Worm (Caenorhabditis elegans): ENCODE measurements around the gene zip-5.

The zip-5 gene

ce11 chrV:13264245-13264644 is at the start of gene zip-5:
TSS of gene zip-5 (plus strand) at chrV:13264545.
- TF ChIP-seq nhr-12 (tag; optimal IDR thresholded peaks at IDR 0.05) = no peak
- no peak for TF ChIP-seq fos-1 (tag; optimal IDR thresholded peaks at IDR 0.05)

- TF ChIP-seq fkh-10 (GFP tag; optimal IDR thresholded peaks at IDR 0.05) = peak; percentile 54
- no peak for TF ChIP-seq ztf-11 (tag; optimal IDR thresholded peaks at IDR 0.05)
These were observed 43.3 kb upstream of the zip-5 start for ce11 chrV:13221066-13221465.

- TF ChIP-seq tbx-2 (tag; optimal IDR thresholded peaks at IDR 0.05) = no peak
- no peak for TF ChIP-seq ztf-4 (tag; optimal IDR thresholded peaks at IDR 0.05)
- TF ChIP-seq unc-39 (tag; optimal IDR thresholded peaks at IDR 0.05) = no peak
- no peak for TF ChIP-seq pqm-1 (tag; optimal IDR thresholded peaks at IDR 0.05)
- TF ChIP-seq nhr-76 (tag; optimal IDR thresholded peaks at IDR 0.05) = no peak
- no peak for TF ChIP-seq mml-1 (tag; optimal IDR thresholded peaks at IDR 0.05)
- TF ChIP-seq nhr-77 (tag; optimal IDR thresholded peaks at IDR 0.05) = no peak
These were observed 34.8 kb upstream of the zip-5 start for ce11 chrV:13229538-13229937.

- TF ChIP-seq egl-27 (tag; optimal IDR thresholded peaks at IDR 0.05) (no peak), unc-62 (GFP tag; optimal IDR thresholded peaks at IDR 0.05) (no peak), pqm-1 (tag; optimal IDR thresholded peaks at IDR 0.05) (no peak), nhr-25 (tag; optimal IDR thresholded peaks at IDR 0.05) (no peak), mdl-1 (tag; optimal IDR thresholded peaks at IDR 0.05) (no peak), pha-4 (tag; optimal IDR thresholded peaks at IDR 0.05) (no peak), nhr-11 (tag; optimal IDR thresholded peaks at IDR 0.05) (no peak)
These were observed 29.0 kb upstream of the zip-5 start for ce11 chrV:13235313-13235712.

- TF ChIP-seq nhr-76 (tag; optimal IDR thresholded peaks at IDR 0.05) = no peak
These were observed 27.8 kb upstream of the zip-5 start, which contains the start of gene dmd-10 for ce11 chrV:13236507-13236906. TSS of gene dmd-10 (minus strand) at chrV:13236607.

- no peak for TF ChIP-seq daf-12 (tag; optimal IDR thresholded peaks at IDR 0.05)
- TF ChIP-seq ceh-82 (tag; optimal IDR thresholded peaks at IDR 0.05) = no peak
- TF ChIP-seq nhr-77 (tag; optimal IDR thresholded peaks at IDR 0.05) = no peak
- TF ChIP-seq skn-1 (tag; optimal IDR thresholded peaks at IDR 0.05) = no peak
- no peak for TF ChIP-seq nhr-76 (tag; optimal IDR thresholded peaks at IDR 0.05)
- no peak for TF ChIP-seq sea-2 (GFP tag; optimal IDR thresholded peaks at IDR 0.05)
- no peak for TF ChIP-seq ceh-28 (tag; optimal IDR thresholded peaks at IDR 0.05)
- TF ChIP-seq ztf-11 (tag; optimal IDR thresholded peaks at IDR 0.05) = no peak
- no peak for TF ChIP-seq lsy-12 (tag; optimal IDR thresholded peaks at IDR 0.05)
- TF ChIP-seq nhr-12 (tag; optimal IDR thresholded peaks at IDR 0.05) = no peak
- TF ChIP-seq fos-1 (tag; optimal IDR thresholded peaks at IDR 0.05) = no peak
- no peak for TF ChIP-seq ama-1 (optimal IDR thresholded peaks at IDR 0.05)
- no peak for TF ChIP-seq aly-2 (tag; optimal IDR thresholded peaks at IDR 0.05)
- no peak for TF ChIP-seq eor-1 (tag; optimal IDR thresholded peaks at IDR 0.05)
- no peak for TF ChIP-seq nhr-11 (tag; optimal IDR thresholded peaks at IDR 0.05)
- no peak for TF ChIP-seq tbx-2 (tag; optimal IDR thresholded peaks at IDR 0.05)
- no peak for TF ChIP-seq ZK546.5 (tag; optimal IDR thresholded peaks at IDR 0.05)
- no peak for TF ChIP-seq egl-27 (tag; optimal IDR thresholded peaks at IDR 0.05)
- TF ChIP-seq nhr-237 (tag; optimal IDR thresholded peaks at IDR 0.05) = no peak
- TF ChIP-seq nhr-28 (tag; optimal IDR thresholded peaks at IDR 0.05) = no peak
- TF ChIP-seq lin-15B (tag; optimal IDR thresholded peaks at IDR 0.05) = no peak
- peak; percentile 77 for TF ChIP-seq nhr-43 (tag; optimal IDR thresholded peaks at IDR 0.05; ENCODE audit: poor library complexity, severe bottlenecking)
- no peak for TF ChIP-seq egl-5 (tag; optimal IDR thresholded peaks at IDR 0.05)
- TF ChIP-seq lin-39 (tag; optimal IDR thresholded peaks at IDR 0.05) = no peak
- peak; percentile 49 for TF ChIP-seq nhr-23 (tag; optimal IDR thresholded peaks at IDR 0.05)
- TF ChIP-seq elt-2 (tag; optimal IDR thresholded peaks at IDR 0.05) = no peak
- TF ChIP-seq elt-1 (tag; optimal IDR thresholded peaks at IDR 0.05) = no peak
- peak; percentile 43 for TF ChIP-seq nhr-25 (tag; optimal IDR thresholded peaks at IDR 0.05)
- TF ChIP-seq R02D3.7 (tag; optimal IDR thresholded peaks at IDR 0.05) = no peak
- no peak for TF ChIP-seq hmg-11 (tag; optimal IDR thresholded peaks at IDR 0.05)
- no peak for TF ChIP-seq ztf-4 (tag; optimal IDR thresholded peaks at IDR 0.05)
- peak; percentile 52 for TF ChIP-seq pha-4 (tag; optimal IDR thresholded peaks at IDR 0.05)
These were observed 21.1 kb upstream of the zip-5 start for ce11 chrV:13243205-13243604.
